Comparison of ENCODE assay signal across 1 fruit fly cellular context in the genomic region with DNA sequence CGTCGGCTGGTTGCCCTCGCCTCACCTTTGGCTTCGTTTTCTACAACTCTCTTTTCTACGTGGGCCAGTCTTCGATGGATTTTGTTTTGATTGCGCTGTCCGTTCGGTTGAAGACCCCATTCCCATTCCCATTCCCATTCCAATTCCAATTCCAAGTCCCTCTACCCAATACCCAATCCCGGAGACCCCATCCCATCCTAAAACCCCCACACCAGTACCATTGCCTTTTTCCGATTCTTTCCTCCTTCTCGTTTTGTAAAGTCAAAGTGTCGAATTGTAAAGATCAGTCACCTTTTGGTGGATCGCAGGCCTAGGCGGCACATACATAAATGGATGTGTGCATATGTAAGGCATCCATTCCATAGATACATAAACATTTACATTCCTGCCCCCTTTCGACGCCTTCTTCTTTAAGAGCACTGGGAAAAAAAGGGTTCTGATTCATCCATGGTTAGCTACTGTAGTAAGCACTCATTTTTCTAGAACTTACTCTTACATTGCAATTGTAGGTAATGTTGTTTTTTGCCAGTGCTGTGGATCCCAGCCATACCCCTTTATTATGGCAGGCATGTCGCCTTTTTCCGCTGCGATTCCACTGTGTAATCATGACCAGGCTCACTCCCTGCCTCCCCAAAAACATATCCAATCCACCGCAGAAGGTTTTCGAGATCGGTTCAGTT.
A peak's percentile ranks its signal among the peaks of the same experiment; 100 is the strongest.
TF ChIP-seq lines count a peak whose summit lies in the region.

No protein-coding gene starts in this region.

TF ChIP-seq in whole organism, embryonic, 481 proteins besides CTCF, POLR2A, EP300 and RAD21 (continued from another document):
- TF ChIP-seq CrebB (tag; optimal IDR thresholded peaks at IDR 0.05; lab: Kevin White, UChicago) (no peak), Optix (GFP tag; IDR thresholded peaks at IDR 0.05; lab: Robert Waterston, UW) (no peak), croc (GFP tag; conservative IDR thresholded peaks at IDR 0.05; lab: Robert Waterston, UW) (no peak), CG17802 (tag; optimal IDR thresholded peaks at IDR 0.05; lab: Kevin White, UChicago) (no peak), pfk (GFP tag; optimal IDR thresholded peaks at IDR 0.05; lab: Kevin White, UChicago) (no peak), h (optimal IDR thresholded peaks at IDR 0.05; lab: Kevin White, UChicago) (no peak), B-H2 (GFP tag; optimal IDR thresholded peaks at IDR 0.05; lab: Kevin White, UChicago) (no peak), CG12391 (tag; optimal IDR thresholded peaks at IDR 0.05; lab: Kevin White, UChicago) (peak; percentile 1), sug (tag; optimal IDR thresholded peaks at IDR 0.05; lab: Kevin White, UChicago) (no peak), CG34422 (GFP tag; IDR thresholded peaks at IDR 0.05; lab: Robert Waterston, UW) (no peak), Dip3 (GFP tag; optimal IDR thresholded peaks at IDR 0.05; lab: Kevin White, UChicago) (no peak), lilli (GFP tag; optimal IDR thresholded peaks at IDR 0.05; lab: Kevin White, UChicago) (no peak), CG12219 (GFP tag; optimal IDR thresholded peaks at IDR 0.05; lab: Kevin White, UChicago) (no peak), gce (GFP tag; IDR thresholded peaks at IDR 0.05; lab: Robert Waterston, UW) (no peak), CG1603 (tag; optimal IDR thresholded peaks at IDR 0.05; lab: Kevin White, UChicago) (peak; percentile 28), gt (GFP tag; IDR thresholded peaks at IDR 0.05; lab: Robert Waterston, UW) (no peak), CG4820 (GFP tag; optimal IDR thresholded peaks at IDR 0.05; lab: Kevin White, UChicago) (no peak), gsb-n (tag; optimal IDR thresholded peaks at IDR 0.05; lab: Kevin White, UChicago) (peak; percentile 10), wek (GFP tag; optimal IDR thresholded peaks at IDR 0.05; lab: Kevin White, UChicago) (no peak), CG14050 (GFP tag; IDR thresholded peaks at IDR 0.05; lab: Robert Waterston, UW) (no peak), Myb (GFP tag; optimal IDR thresholded peaks at IDR 0.05; lab: Kevin White, UChicago) (no peak), pb (GFP tag; optimal IDR thresholded peaks at IDR 0.05; lab: Kevin White, UChicago) (no peak), slp2 (GFP tag; optimal IDR thresholded peaks at IDR 0.05; lab: Kevin White, UChicago) (no peak), CG11723 (GFP tag; optimal IDR thresholded peaks at IDR 0.05; lab: Kevin White, UChicago) (no peak), cg (GFP tag; optimal IDR thresholded peaks at IDR 0.05; lab: Kevin White, UChicago) (no peak), HmgD (GFP tag; optimal IDR thresholded peaks at IDR 0.05; lab: Kevin White, UChicago) (no peak), CG8944 (GFP tag; optimal IDR thresholded peaks at IDR 0.05; lab: Kevin White, UChicago) (no peak), org-1 (GFP tag; optimal IDR thresholded peaks at IDR 0.05; lab: Kevin White, UChicago) (no peak), trh (GFP tag; optimal IDR thresholded peaks at IDR 0.05; lab: Kevin White, UChicago) (no peak), CG3407 (GFP tag; optimal IDR thresholded peaks at IDR 0.05; lab: Kevin White, UChicago) (no peak), CG9727 (GFP tag; optimal IDR thresholded peaks at IDR 0.05; lab: Kevin White, UChicago) (peak; percentile 22), kni (GFP tag; optimal IDR thresholded peaks at IDR 0.05; lab: Kevin White, UChicago) (peak; percentile 23), Pdp1 (GFP tag; optimal IDR thresholded peaks at IDR 0.05; lab: Kevin White, UChicago) (no peak), Jarid2 (GFP tag; optimal IDR thresholded peaks at IDR 0.05; lab: Kevin White, UChicago) (no peak), nmo (GFP tag; optimal IDR thresholded peaks at IDR 0.05; lab: Kevin White, UChicago) (peak; percentile 16), gem (tag; optimal IDR thresholded peaks at IDR 0.05; lab: Kevin White, UChicago) (peak; percentile 21), chif (GFP tag; optimal IDR thresholded peaks at IDR 0.05; lab: Kevin White, UChicago) (no peak), CG2202 (tag; optimal IDR thresholded peaks at IDR 0.05; lab: Kevin White, UChicago) (no peak), sc (optimal IDR thresholded peaks at IDR 0.05; lab: Kevin White, UChicago) (no peak), sc (GFP tag; optimal IDR thresholded peaks at IDR 0.05; lab: Kevin White, UChicago) (no peak), Spps (tag; optimal IDR thresholded peaks at IDR 0.05; lab: Kevin White, UChicago) (no peak), jumu (GFP tag; optimal IDR thresholded peaks at IDR 0.05; lab: Kevin White, UChicago) (no peak), CG16863 (GFP tag; optimal IDR thresholded peaks at IDR 0.05; lab: Kevin White, UChicago) (no peak), CG10267 (tag; optimal IDR thresholded peaks at IDR 0.05; lab: Kevin White, UChicago) (peak; percentile 29), klu (GFP tag; IDR thresholded peaks at IDR 0.05; lab: Robert Waterston, UW) (no peak), CG32767 (GFP tag; IDR thresholded peaks at IDR 0.05; lab: Robert Waterston, UW) (no peak), Gsc (GFP tag; IDR thresholded peaks at IDR 0.05; lab: Robert Waterston, UW) (no peak), CG10979 (tag; optimal IDR thresholded peaks at IDR 0.05; lab: Kevin White, UChicago) (peak; percentile 53), CG5180 (GFP tag; optimal IDR thresholded peaks at IDR 0.05; lab: Kevin White, UChicago) (no peak), jigr1 (GFP tag; IDR thresholded peaks at IDR 0.05; lab: Robert Waterston, UW) (no peak), Hmr (GFP tag; optimal IDR thresholded peaks at IDR 0.05; lab: Kevin White, UChicago) (no peak), CG32532 (GFP tag; IDR thresholded peaks at IDR 0.05; lab: Robert Waterston, UW) (no peak), dm (GFP tag; optimal IDR thresholded peaks at IDR 0.05; lab: Kevin White, UChicago) (no peak), Kr (GFP tag; optimal IDR thresholded peaks at IDR 0.05; lab: Kevin White, UChicago) (peak; percentile 78), CG11456 (GFP tag; IDR thresholded peaks at IDR 0.05; lab: Robert Waterston, UW) (no peak), CG11093 (GFP tag; IDR thresholded peaks at IDR 0.05; lab: Robert Waterston, UW) (0 out of 3 replicates have a peak, but pooled peaks have one; percentile 10), CG4617 (GFP tag; optimal IDR thresholded peaks at IDR 0.05; lab: Kevin White, UChicago; ENCODE audit: borderline replicate concordance) (no peak), ERR (GFP tag; optimal IDR thresholded peaks at IDR 0.05; lab: Kevin White, UChicago) (no peak), CG15601 (tag; optimal IDR thresholded peaks at IDR 0.05; lab: Kevin White, UChicago) (no peak), CG3281 (GFP tag; optimal IDR thresholded peaks at IDR 0.05; lab: Kevin White, UChicago) (no peak), CG14710 (tag; optimal IDR thresholded peaks at IDR 0.05; lab: Kevin White, UChicago) (peak; percentile 26), Drgx (GFP tag; IDR thresholded peaks at IDR 0.05; lab: Robert Waterston, UW) (peak; percentile 43; the same call in 1 of the 2 replicates), dmrt11E (tag; optimal IDR thresholded peaks at IDR 0.05; lab: Kevin White, UChicago) (peak; percentile 76), sens (GFP tag; lab: Kevin White, UChicago) (peak; percentile 74), CG2712 (tag; optimal IDR thresholded peaks at IDR 0.05; lab: Kevin White, UChicago) (peak; percentile 53), wdn (GFP tag; IDR thresholded peaks at IDR 0.05; lab: Robert Waterston, UW) (no peak), lmd (GFP tag; IDR thresholded peaks at IDR 0.05; lab: Robert Waterston, UW) (peak; percentile 4; the same call in 1 of the 2 replicates), exex (tag; optimal IDR thresholded peaks at IDR 0.05; lab: Kevin White, UChicago) (no peak), zen (tag; optimal IDR thresholded peaks at IDR 0.05; lab: Kevin White, UChicago) (no peak), H15 (GFP tag; IDR thresholded peaks at IDR 0.05; lab: Robert Waterston, UW) (no peak), dpn (GFP tag; optimal IDR thresholded peaks at IDR 0.05; lab: Kevin White, UChicago) (no peak), CG13894 (tag; optimal IDR thresholded peaks at IDR 0.05; lab: Kevin White, UChicago) (no peak), nerfin-2 (GFP tag; IDR thresholded peaks at IDR 0.05; lab: Robert Waterston, UW; ENCODE audit: partially characterized antibody) (no peak), crc (GFP tag; optimal IDR thresholded peaks at IDR 0.05; lab: Kevin White, UChicago) (no peak)
